Fruit fly (Drosophila melanogaster): ENCODE measurements around the gene sNPF.

- TF ChIP-seq psq (optimal IDR thresholded peaks at IDR 0.05): no peak
- no peak for TF ChIP-seq insv (optimal IDR thresholded peaks at IDR 0.05)
These were observed 29.6 kb upstream of the sNPF start for dm6 chr2L:19998139-19998538.
